Worm (Caenorhabditis elegans): ENCODE results near the gene srh-170.

DNA sequence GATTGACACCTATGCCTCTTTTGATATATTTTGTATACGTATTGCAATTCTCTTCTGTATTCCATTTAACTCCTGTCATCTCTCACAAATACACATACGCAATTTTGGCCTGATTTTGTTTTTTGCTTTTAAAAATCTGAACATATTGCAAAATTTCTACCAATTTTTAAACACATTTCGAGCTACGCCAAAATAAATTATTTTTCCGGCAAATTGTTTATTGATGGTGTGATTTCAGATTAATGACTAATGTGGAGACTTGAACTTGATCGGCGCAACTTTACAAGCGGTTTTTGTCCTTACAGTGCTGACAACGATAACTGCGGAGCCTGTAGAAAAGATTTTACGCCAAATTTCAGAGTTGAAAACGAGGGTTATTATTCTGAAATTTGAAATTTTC, 8.5 kb upstream of the srh-170 start:
- no peak for TF ChIP-seq dao-5 (tag; optimal IDR thresholded peaks at IDR 0.05)
- no peak for TF ChIP-seq him-1 (tag; optimal IDR thresholded peaks at IDR 0.05)

Data from whole organism, L4/young adult.